Worm (Caenorhabditis elegans) whole organism, L2 larva: ENCODE results near the gene trp-1.

ENCODE experiments used
- C34F6.9 ChIP-seq: fragments of 150-350 bp; optimal IDR thresholded peaks from 2 replicates; lab custom pipeline; 2014; ENCODE audit warnings: missing biosample characterization, missing genetic modification characterization
- F13H6.1 ChIP-seq: sonication (generic microtip); optimal IDR thresholded peaks from 2 replicates; lab custom pipeline; 2016; ENCODE audit warnings: missing genetic modification characterization, missing compliant biosample characterization
- Y55F3AM.14 ChIP-seq: fragments of 200-800 bp; sonication (Bioruptor generic); optimal IDR thresholded peaks from 2 replicates; lab custom pipeline; 2018; ENCODE audit warnings: mild to moderate bottlenecking, missing genetic modification characterization, missing compliant biosample characterization
- ZK546.5 ChIP-seq: sonication (generic microtip); optimal IDR thresholded peaks from 2 replicates; lab custom pipeline; 2017; ENCODE audit warnings: missing biosample characterization, missing genetic modification characterization
- alr-1 ChIP-seq: fragments of 150-350 bp; optimal IDR thresholded peaks from 2 replicates; lab custom pipeline; 2014; ENCODE audit warnings: missing biosample characterization, missing genetic modification characterization
- ceh-16 ChIP-seq: fragments of 150-350 bp; optimal IDR thresholded peaks from 2 replicates; lab custom pipeline; 2014; ENCODE audit warnings: missing biosample characterization, missing genetic modification characterization
- ceh-82 ChIP-seq: fragments of 150-350 bp; optimal IDR thresholded peaks from 2 replicates; lab custom pipeline; 2014; ENCODE audit warnings: missing biosample characterization, missing genetic modification characterization
- crh-2 ChIP-seq: sonication (generic microtip); optimal IDR thresholded peaks from 2 replicates; lab custom pipeline; 2017; ENCODE audit warnings: missing biosample characterization, missing genetic modification characterization
- dmd-4 ChIP-seq: sonication (generic microtip); optimal IDR thresholded peaks from 2 replicates; lab custom pipeline; 2017; ENCODE audit warnings: missing biosample characterization, missing genetic modification characterization
- egl-27 ChIP-seq: sonication (generic microtip); optimal IDR thresholded peaks from 3 replicates; lab custom pipeline; 2017; ENCODE audit warnings: missing biosample characterization, missing genetic modification reagents, missing genetic modification characterization
- elt-1 ChIP-seq: fragments of 150-350 bp; optimal IDR thresholded peaks from 2 replicates; lab custom pipeline; 2014; ENCODE audit warnings: missing biosample characterization, missing genetic modification characterization
- elt-3 ChIP-seq: sonication (generic microtip); optimal IDR thresholded peaks from 2 replicates; lab custom pipeline; 2017; ENCODE audit warnings: missing biosample characterization, missing genetic modification characterization
- fos-1 ChIP-seq: fragments of 150-350 bp; optimal IDR thresholded peaks from 2 replicates; lab custom pipeline; 2014; ENCODE audit warnings: missing biosample characterization, missing genetic modification characterization
- lin-11 ChIP-seq: fragments of 150-350 bp; sonication (generic microtip); optimal IDR thresholded peaks from 2 replicates; lab custom pipeline; 2014; ENCODE audit warnings: missing biosample characterization, missing genetic modification characterization, inconsistent platforms, mixed read lengths
- lin-13 ChIP-seq: fragments of 150-350 bp; optimal IDR thresholded peaks from 2 replicates; lab custom pipeline; 2014; ENCODE audit warnings: missing biosample characterization, missing genetic modification reagents, missing genetic modification characterization
- lin-39 ChIP-seq: fragments of 150-350 bp; optimal IDR thresholded peaks from 2 replicates; lab custom pipeline; 2014; ENCODE audit warnings: missing biosample characterization, missing genetic modification reagents, missing genetic modification characterization
- lsy-2 ChIP-seq, 2 experiments: fragments of 150-350 bp in 1 of 2; sonication (generic microtip) in 1 of 2; optimal IDR thresholded peaks; 2 replicates each; lab custom pipeline; 2014 to 2017; ENCODE audit warnings: missing biosample characterization in 2 of 2, missing genetic modification characterization in 2 of 2
- mab-5 ChIP-seq: fragments of 150-350 bp; optimal IDR thresholded peaks from 2 replicates; lab custom pipeline; 2014; ENCODE audit warnings: missing biosample characterization, missing genetic modification characterization
- mbf-1 ChIP-seq: sonication (generic microtip); optimal IDR thresholded peaks from 2 replicates; lab custom pipeline; 2017; ENCODE audit warnings: missing biosample characterization, missing genetic modification characterization
- mdl-1 ChIP-seq, 2 experiments: fragments of 150-350 bp in 1 of 2; sonication (generic microtip) in 1 of 2; optimal IDR thresholded peaks; 2 replicates each; lab custom pipeline; 2017; ENCODE audit warnings: missing biosample characterization in 2 of 2, missing genetic modification characterization in 2 of 2
- nhr-11 ChIP-seq: fragments of 150-350 bp; optimal IDR thresholded peaks from 2 replicates; lab custom pipeline; 2014; ENCODE audit warnings: missing biosample characterization, missing genetic modification characterization
- nhr-12 ChIP-seq: fragments of 150-350 bp; optimal IDR thresholded peaks from 2 replicates; lab custom pipeline; 2014; ENCODE audit warnings: missing biosample characterization, missing genetic modification characterization
- nhr-129 ChIP-seq: fragments of 150-350 bp; optimal IDR thresholded peaks from 2 replicates; lab custom pipeline; 2014; ENCODE audit warnings: missing biosample characterization, missing genetic modification characterization
- nhr-21 ChIP-seq: fragments of 150-350 bp; optimal IDR thresholded peaks from 2 replicates; lab custom pipeline; 2014; ENCODE audit warnings: missing biosample characterization, missing genetic modification characterization
- nhr-23 ChIP-seq: fragments of 150-350 bp; optimal IDR thresholded peaks from 2 replicates; lab custom pipeline; 2014; ENCODE audit warnings: missing biosample characterization, missing genetic modification reagents, missing genetic modification characterization
- nhr-237 ChIP-seq: fragments of 150-350 bp; optimal IDR thresholded peaks from 2 replicates; lab custom pipeline; 2014; ENCODE audit warnings: missing biosample characterization, missing genetic modification characterization
- nhr-25 ChIP-seq: fragments of 150-350 bp; sonication (generic microtip); optimal IDR thresholded peaks from 3 replicates; lab custom pipeline; 2014; ENCODE audit warnings: missing biosample characterization, missing genetic modification characterization
- nhr-77 ChIP-seq: fragments of 150-350 bp; optimal IDR thresholded peaks from 2 replicates; lab custom pipeline; 2014; ENCODE audit warnings: missing biosample characterization, missing genetic modification characterization
- peb-1 ChIP-seq: fragments of 150-350 bp; optimal IDR thresholded peaks from 2 replicates; lab custom pipeline; 2014; ENCODE audit warnings: missing biosample characterization, missing genetic modification characterization
- sem-4 ChIP-seq: fragments of 150-350 bp; optimal IDR thresholded peaks from 2 replicates; lab custom pipeline; 2014; ENCODE audit warnings: missing biosample characterization, missing genetic modification reagents, missing genetic modification characterization
- sma-3 ChIP-seq: sonication (generic microtip); optimal IDR thresholded peaks from 2 replicates; lab custom pipeline; 2016; ENCODE audit warnings: missing genetic modification reagents, missing genetic modification characterization, missing compliant biosample characterization
- sma-9 ChIP-seq, 2 experiments: fragments of 150-350 bp in 1 of 2; sonication (generic microtip) in 1 of 2; optimal IDR thresholded peaks; 2 replicates each; lab custom pipeline; 2014 to 2016; ENCODE audit warnings: missing genetic modification characterization in 2 of 2, mild to moderate bottlenecking in 1 of 2, missing biosample characterization in 1 of 2, missing compliant biosample characterization in 1 of 2, missing genetic modification reagents in 1 of 2, moderate library complexity in 1 of 2
- unc-39 ChIP-seq: fragments of 150-350 bp; optimal IDR thresholded peaks from 2 replicates; lab custom pipeline; 2014; ENCODE audit warnings: missing biosample characterization, missing genetic modification characterization
- unc-55 ChIP-seq: fragments of 150-350 bp; sonication (generic microtip); optimal IDR thresholded peaks from 3 replicates; lab custom pipeline; 2014; ENCODE audit warnings: missing biosample characterization, missing genetic modification reagents, missing genetic modification characterization
- unc-62 ChIP-seq: fragments of 150-350 bp; optimal IDR thresholded peaks from 2 replicates; lab custom pipeline; 2014; ENCODE audit warnings: missing biosample characterization, missing genetic modification reagents, missing genetic modification characterization
- zag-1 ChIP-seq: fragments of 150-350 bp; optimal IDR thresholded peaks from 2 replicates; lab custom pipeline; 2014; ENCODE audit warnings: missing biosample characterization, missing genetic modification characterization
- ztf-1 ChIP-seq: fragments of 200-800 bp; sonication (Bioruptor generic); conservative IDR thresholded peaks from 2 replicates; pipeline ENCODE4 v1.3.6; 2022; ENCODE audit warnings: missing genetic modification characterization, missing compliant biosample characterization
- ztf-11 ChIP-seq: sonication (generic microtip); optimal IDR thresholded peaks from 2 replicates; lab custom pipeline; 2017; ENCODE audit warnings: missing biosample characterization, missing genetic modification characterization
- ztf-4 ChIP-seq: fragments of 150-350 bp; optimal IDR thresholded peaks from 2 replicates; lab custom pipeline; 2014; ENCODE audit warnings: missing biosample characterization, missing genetic modification characterization

trp-1 gene

DNA sequence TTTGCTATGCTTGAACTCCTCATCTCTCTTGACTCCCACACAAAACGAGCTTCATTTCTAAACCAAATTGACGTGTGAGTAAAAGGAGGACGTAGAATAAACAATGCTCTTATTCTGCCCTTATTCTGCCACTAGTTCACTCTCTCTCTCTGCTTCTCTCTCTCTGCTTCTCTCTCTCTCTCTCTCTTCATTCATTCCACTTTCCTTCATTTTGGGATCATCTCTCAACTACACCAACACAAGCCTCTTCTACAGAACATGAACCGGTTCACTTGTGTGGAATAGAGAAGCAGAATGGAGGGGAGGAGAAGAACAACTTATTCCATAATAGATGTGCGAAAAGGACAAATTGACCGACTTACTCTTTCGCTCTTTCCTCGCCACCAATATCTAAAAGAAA is 31.6 kb upstream of the trp-1 start:
- TF ChIP-seq nhr-77 (tag; lab: Kevin White, UChicago) (no peak), mab-5 (tag; lab: Kevin White, UChicago) (no peak), nhr-25 (tag; lab: Kevin White, UChicago) (peak; percentile 17), zag-1 (tag; lab: Kevin White, UChicago) (no peak), alr-1 (tag; lab: Kevin White, UChicago) (no peak), nhr-12 (tag; lab: Kevin White, UChicago) (no peak), nhr-11 (tag; lab: Kevin White, UChicago) (no peak), F13H6.1 (peak; percentile 41), elt-1 (no peak), egl-27 (tag; lab: Kevin White, UChicago) (peak; percentile 8), sma-3 (GFP tag; lab: Kevin White, UChicago) (no peak), lsy-2 (tag; optimal IDR thresholded peaks at IDR 0.05; lab: Kevin White, UChicago) (peak in 1 of 2 experiments; percentile 28), nhr-21 (tag; lab: Kevin White, UChicago) (no peak), ceh-82 (tag; lab: Kevin White, UChicago) (no peak), crh-2 (tag; lab: Kevin White, UChicago) (no peak), C34F6.9 (tag; lab: Kevin White, UChicago) (no peak), nhr-237 (tag; lab: Kevin White, UChicago) (no peak)

DNA sequence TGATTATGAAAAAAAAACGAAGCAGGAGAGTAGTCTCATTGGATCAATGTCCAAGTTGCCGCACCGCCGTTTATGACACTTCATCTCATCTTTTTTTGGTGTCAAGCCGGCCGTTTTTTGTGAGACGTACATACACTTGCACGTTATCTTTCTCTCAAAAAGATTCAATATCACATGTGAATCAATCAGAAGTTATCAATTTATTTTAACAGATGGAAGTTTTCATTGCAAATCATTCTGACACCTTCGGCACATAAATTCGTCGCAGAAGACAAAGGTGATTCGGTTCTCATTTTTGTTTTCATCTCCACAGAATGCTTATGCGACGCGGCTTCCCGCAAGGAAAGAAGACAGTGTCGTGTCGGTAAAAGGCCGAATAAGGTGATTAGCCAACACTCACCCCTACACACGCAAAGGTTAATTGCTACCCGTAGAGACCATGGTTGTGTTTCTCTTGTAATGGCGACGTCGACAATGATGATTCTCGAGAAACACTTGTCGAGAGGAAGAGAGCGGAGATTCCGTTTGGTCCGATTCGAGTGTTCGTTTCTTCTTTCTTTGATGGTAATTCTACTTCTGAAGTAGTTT is 30.7 kb upstream of the trp-1 start:
- TF ChIP-seq mab-5 (tag; lab: Kevin White, UChicago): no peak
- TF ChIP-seq fos-1 (tag; lab: Kevin White, UChicago): peak; percentile 22
- no peak for TF ChIP-seq egl-27 (tag; lab: Kevin White, UChicago)
- peak; percentile 55 for TF ChIP-seq nhr-21 (tag; lab: Kevin White, UChicago)
- TF ChIP-seq, all 48 proteins: peak for 2

DNA sequence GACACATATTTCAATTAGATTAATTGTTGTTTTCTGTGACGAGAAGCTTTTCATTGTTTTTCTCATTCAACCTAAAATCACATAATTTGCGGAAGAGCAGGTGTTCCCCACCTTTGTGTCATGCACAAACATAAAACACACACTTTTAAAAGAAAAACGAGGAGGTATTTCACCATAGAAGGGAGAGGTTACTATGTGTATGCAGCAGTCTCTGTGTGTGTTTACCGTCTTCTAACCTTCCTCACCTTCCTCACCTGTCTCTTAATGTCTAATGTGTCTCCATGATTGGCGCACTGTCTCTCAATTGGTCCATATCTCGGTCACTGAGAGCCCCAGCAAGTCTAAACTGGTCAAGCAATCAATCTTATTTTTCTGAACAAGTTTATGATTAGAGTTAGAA is 28.6 kb upstream of the trp-1 start:
- TF ChIP-seq ztf-1 (GFP tag; lab: Robert Waterston, UW) (no peak), nhr-21 (tag; lab: Kevin White, UChicago) (no peak), lin-39 (tag; lab: Kevin White, UChicago) (no peak), fos-1 (tag; lab: Kevin White, UChicago) (peak; percentile 26), lsy-2 (tag; optimal IDR thresholded peaks at IDR 0.05; lab: Kevin White, UChicago) (no peak)

DNA sequence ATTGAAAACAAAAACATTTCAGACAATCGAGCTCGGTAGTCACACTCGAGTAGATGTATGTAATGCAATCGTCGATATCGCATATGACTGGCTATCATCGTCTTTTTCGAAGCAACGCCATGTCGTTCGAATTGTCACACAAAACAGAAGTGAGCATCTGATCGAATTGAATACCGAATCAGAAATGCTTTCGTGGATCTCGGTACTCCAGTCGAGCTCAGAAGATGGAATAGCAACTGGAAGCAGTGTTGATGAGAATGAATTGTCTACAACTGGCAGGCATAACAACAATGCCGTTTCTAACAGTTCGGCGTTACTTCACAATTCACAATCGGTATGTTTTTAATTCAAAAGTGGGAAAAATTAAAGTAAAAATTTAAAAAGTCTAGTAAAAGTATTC is 25.7 kb upstream of the trp-1 start:
- TF ChIP-seq C34F6.9 (tag; lab: Kevin White, UChicago) (no peak), unc-39 (tag; lab: Kevin White, UChicago) (no peak), ztf-1 (GFP tag; lab: Robert Waterston, UW) (no peak), Y55F3AM.14 (no peak), mdl-1 (tag; optimal IDR thresholded peaks at IDR 0.05; lab: Kevin White, UChicago) (no peak), alr-1 (tag; lab: Kevin White, UChicago) (no peak), ZK546.5 (tag; lab: Kevin White, UChicago) (no peak), elt-1 (no peak), nhr-21 (tag; lab: Kevin White, UChicago) (no peak), lin-39 (tag; lab: Kevin White, UChicago) (no peak), dmd-4 (tag; lab: Kevin White, UChicago) (no peak), sma-3 (GFP tag; lab: Kevin White, UChicago) (no peak), sem-4 (tag; lab: Kevin White, UChicago) (no peak)

DNA sequence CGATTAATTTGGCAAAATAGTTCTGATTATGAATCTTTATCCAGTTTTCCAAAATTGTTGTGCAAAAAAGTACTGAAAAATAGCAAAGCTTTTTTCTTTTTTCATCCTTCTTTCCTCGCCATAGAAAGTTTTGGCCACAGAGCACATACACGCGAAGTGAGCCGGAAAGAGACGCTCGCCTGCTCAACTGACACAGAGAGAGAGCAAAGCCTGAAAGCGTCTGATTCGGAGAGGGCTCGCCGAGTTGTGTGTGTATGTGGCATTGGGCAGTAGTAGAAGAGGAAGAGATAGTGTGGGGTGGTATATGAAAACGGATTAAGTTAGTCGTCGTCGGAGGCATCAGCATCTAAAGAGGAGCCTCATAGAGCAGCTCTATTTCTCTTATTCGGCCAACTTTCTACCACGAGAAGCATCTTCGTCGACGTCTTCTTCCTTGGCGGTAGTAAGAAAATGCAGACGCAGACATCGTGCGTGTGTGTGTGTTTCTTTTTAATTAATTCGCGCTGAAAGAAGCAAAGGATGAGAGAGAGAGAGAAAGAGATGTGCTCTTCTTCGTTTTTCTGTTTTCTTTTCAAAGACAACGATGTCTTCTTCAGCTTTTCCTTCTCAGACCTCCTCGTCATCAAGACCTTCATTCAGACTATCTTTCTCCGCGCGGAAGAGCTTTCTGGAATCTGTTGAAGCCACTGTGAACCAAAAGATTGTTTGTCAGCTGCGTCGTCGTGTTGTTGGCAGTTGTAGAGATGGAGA is 25.1 kb upstream of the trp-1 start:
- TF ChIP-seq nhr-21 (tag; lab: Kevin White, UChicago) (no peak), lin-11 (tag; lab: Kevin White, UChicago) (no peak), unc-62 (no peak), ztf-11 (tag; lab: Kevin White, UChicago) (no peak), elt-3 (tag; lab: Kevin White, UChicago) (no peak), nhr-11 (tag; lab: Kevin White, UChicago) (no peak), dmd-4 (tag; lab: Kevin White, UChicago) (no peak), mdl-1 (tag; optimal IDR thresholded peaks at IDR 0.05; lab: Kevin White, UChicago) (peak in 1 of 2 experiments; percentile 69), ceh-82 (tag; lab: Kevin White, UChicago) (no peak), nhr-12 (tag; lab: Kevin White, UChicago) (no peak), ceh-16 (tag; lab: Kevin White, UChicago) (no peak), nhr-25 (tag; lab: Kevin White, UChicago) (no peak), zag-1 (tag; lab: Kevin White, UChicago) (no peak), lsy-2 (tag; optimal IDR thresholded peaks at IDR 0.05; lab: Kevin White, UChicago) (peak in 1 of 2 experiments; percentile 45), sem-4 (tag; lab: Kevin White, UChicago) (no peak), unc-55 (peak; percentile 49), mbf-1 (tag; lab: Kevin White, UChicago) (no peak), nhr-23 (no peak), nhr-129 (tag; lab: Kevin White, UChicago) (peak; percentile 45), lin-13 (no peak), Y55F3AM.14 (no peak), lin-39 (tag; lab: Kevin White, UChicago) (no peak), crh-2 (tag; lab: Kevin White, UChicago) (peak; percentile 31), ztf-4 (tag; lab: Kevin White, UChicago) (no peak), sma-9 (GFP tag; optimal IDR thresholded peaks at IDR 0.05; lab: Kevin White, UChicago) (no peak), sma-9 (tag; optimal IDR thresholded peaks at IDR 0.05; lab: Kevin White, UChicago) (no peak), peb-1 (no peak), nhr-237 (tag; lab: Kevin White, UChicago) (no peak)
